5 worm cellular contexts compared by ENCODE assay signal in genomic region chrIV:6221878-6222277, ce11.
TF ChIP-seq lines count a peak whose summit lies in the region.

TSS of gene C49A9.3 (plus strand) at chrIV:6222089.

TF ChIP-seq in whole organism, L1 larva, 84 proteins besides CTCF, POLR2A, EP300 and RAD21:
- no peak for TF ChIP-seq nhr-237 (tag; optimal IDR thresholded peaks at IDR 0.05; lab: Kevin White, UChicago)
- peak; percentile 51 for TF ChIP-seq elt-2 (tag; optimal IDR thresholded peaks at IDR 0.05; lab: Kevin White, UChicago)
- TF ChIP-seq efl-1 (optimal IDR thresholded peaks at IDR 0.05; lab: Kevin White, UChicago), result no peak
- peak in 1 of 2 experiments; percentile 2 for TF ChIP-seq efl-1 (GFP tag; optimal IDR thresholded peaks at IDR 0.05 in 1 of 2; lab: Kevin White, UChicago)

TF ChIP-seq in whole organism, L2 larva, 48 proteins besides CTCF, POLR2A, EP300 and RAD21:
- TF ChIP-seq fos-1 (tag; optimal IDR thresholded peaks at IDR 0.05; lab: Kevin White, UChicago), result peak; percentile 82
- no peak for TF ChIP-seq ZK546.5 (tag; optimal IDR thresholded peaks at IDR 0.05; lab: Kevin White, UChicago)
- no peak for TF ChIP-seq lin-39 (tag; optimal IDR thresholded peaks at IDR 0.05; lab: Kevin White, UChicago)

TF ChIP-seq in whole organism, L3 larva, 47 proteins besides CTCF, POLR2A, EP300 and RAD21:
- no peak for TF ChIP-seq fkh-10 (GFP tag; optimal IDR thresholded peaks at IDR 0.05; lab: Kevin White, UChicago)
- TF ChIP-seq ZK546.5 (tag; optimal IDR thresholded peaks at IDR 0.05; lab: Kevin White, UChicago), result no peak
- peak; percentile 75 for TF ChIP-seq elt-2 (tag; optimal IDR thresholded peaks at IDR 0.05; lab: Kevin White, UChicago)
- peak; percentile 6 for TF ChIP-seq pha-4 (tag; optimal IDR thresholded peaks at IDR 0.05; lab: Kevin White, UChicago)
- peak; percentile 44 for TF ChIP-seq pqm-1 (tag; optimal IDR thresholded peaks at IDR 0.05; lab: Kevin White, UChicago)
- no peak for TF ChIP-seq lin-39 (tag; optimal IDR thresholded peaks at IDR 0.05; lab: Kevin White, UChicago)
- no peak for TF ChIP-seq nhr-25 (tag; optimal IDR thresholded peaks at IDR 0.05; lab: Kevin White, UChicago)
- no peak for TF ChIP-seq egl-5 (tag; optimal IDR thresholded peaks at IDR 0.05; lab: Kevin White, UChicago)
- TF ChIP-seq ceh-82 (tag; optimal IDR thresholded peaks at IDR 0.05; lab: Kevin White, UChicago), result no peak
- TF ChIP-seq ceh-16 (tag; optimal IDR thresholded peaks at IDR 0.05; lab: Kevin White, UChicago), result no peak
- TF ChIP-seq ama-1 (optimal IDR thresholded peaks at IDR 0.05; lab: Kevin White, UChicago), result no peak
- TF ChIP-seq nhr-67 (tag; optimal IDR thresholded peaks at IDR 0.05; lab: Kevin White, UChicago), result no peak
- TF ChIP-seq unc-62 (GFP tag; optimal IDR thresholded peaks at IDR 0.05; lab: Kevin White, UChicago), result no peak
- TF ChIP-seq hmg-11 (tag; optimal IDR thresholded peaks at IDR 0.05; lab: Kevin White, UChicago), result no peak
- no peak for TF ChIP-seq sea-2 (GFP tag; optimal IDR thresholded peaks at IDR 0.05; lab: Kevin White, UChicago)
- TF ChIP-seq ztf-11 (tag; optimal IDR thresholded peaks at IDR 0.05; lab: Kevin White, UChicago), result no peak
- no peak for TF ChIP-seq nhr-76 (tag; optimal IDR thresholded peaks at IDR 0.05; lab: Kevin White, UChicago)
- TF ChIP-seq nfya-1 (tag; optimal IDR thresholded peaks at IDR 0.05; lab: Kevin White, UChicago; ENCODE audit: insufficient read depth), result no peak
- no peak for TF ChIP-seq nhr-237 (tag; optimal IDR thresholded peaks at IDR 0.05; lab: Kevin White, UChicago)
- no peak for TF ChIP-seq nhr-43 (tag; optimal IDR thresholded peaks at IDR 0.05; lab: Kevin White, UChicago; ENCODE audit: poor library complexity, severe bottlenecking)
- no peak for TF ChIP-seq elt-3 (tag; optimal IDR thresholded peaks at IDR 0.05; lab: Kevin White, UChicago)

TF ChIP-seq in whole organism, L4 larva, 104 proteins besides CTCF, POLR2A, EP300 and RAD21:
- TF ChIP-seq nhr-77 (tag; optimal IDR thresholded peaks at IDR 0.05; lab: Kevin White, UChicago) (no peak), nhr-42 (GFP tag; IDR thresholded peaks at IDR 0.05; lab: Robert Waterston, UW) (no peak), php-3 (GFP tag; IDR thresholded peaks at IDR 0.05; lab: Robert Waterston, UW) (0 out of 2 replicates have a peak, but pooled peaks have one; percentile 34), dmd-6 (GFP tag; IDR thresholded peaks at IDR 0.05; lab: Robert Waterston, UW) (peak; percentile 35; the same call in 1 of the 2 replicates), pqm-1 (tag; optimal IDR thresholded peaks at IDR 0.05; lab: Kevin White, UChicago) (peak; percentile 55), lim-7 (GFP tag; IDR thresholded peaks at IDR 0.05; lab: Robert Waterston, UW) (no peak), daf-16 (GFP tag; optimal IDR thresholded peaks at IDR 0.05; lab: Kevin White, UChicago) (no peak), daf-16 (tag; optimal IDR thresholded peaks at IDR 0.05; lab: Kevin White, UChicago) (peak; percentile 73), rbr-2 (tag; optimal IDR thresholded peaks at IDR 0.05; lab: Kevin White, UChicago) (no peak), nhr-48 (tag; optimal IDR thresholded peaks at IDR 0.05; lab: Kevin White, UChicago) (no peak), attf-4 (tag; optimal IDR thresholded peaks at IDR 0.05; lab: Kevin White, UChicago) (no peak), nhr-111 (GFP tag; optimal IDR thresholded peaks at IDR 0.05; lab: Kevin White, UChicago) (no peak), T26A8.4 (GFP tag; IDR thresholded peaks at IDR 0.05; lab: Robert Waterston, UW) (no peak), nhr-28 (tag; optimal IDR thresholded peaks at IDR 0.05; lab: Kevin White, UChicago) (peak; percentile 64)

TF ChIP-seq in whole organism, young adult, 124 proteins besides CTCF, POLR2A, EP300 and RAD21:
- TF ChIP-seq nhr-179 (tag; optimal IDR thresholded peaks at IDR 0.05; lab: Kevin White, UChicago) (no peak), nhr-80 (tag; optimal IDR thresholded peaks at IDR 0.05; lab: Kevin White, UChicago) (peak; percentile 64), let-526 (GFP tag; IDR thresholded peaks at IDR 0.05; lab: Robert Waterston, UW) (no peak), xnd-1 (tag; optimal IDR thresholded peaks at IDR 0.05; lab: Kevin White, UChicago) (no peak), Y67H2A.10 (GFP tag; conservative IDR thresholded peaks at IDR 0.05; lab: Robert Waterston, UW) (no peak), mel-28 (tag; optimal IDR thresholded peaks at IDR 0.05; lab: Kevin White, UChicago; ENCODE audit: borderline replicate concordance) (no peak)
